Fruit fly (Drosophila melanogaster) Kc167 (cell line): ENCODE results near the gene CG42821.

Experiments
- h ChIP-seq: fragments of >200 bp; optimal IDR thresholded peaks from 3 replicates; lab custom pipeline; 2018; ENCODE audit warnings: missing external identifiers
- ttk ChIP-seq: sonication (Bioruptor generic); optimal IDR thresholded peaks from 2 replicates; lab custom pipeline; 2017; ENCODE audit warnings: missing external identifiers

DNA sequence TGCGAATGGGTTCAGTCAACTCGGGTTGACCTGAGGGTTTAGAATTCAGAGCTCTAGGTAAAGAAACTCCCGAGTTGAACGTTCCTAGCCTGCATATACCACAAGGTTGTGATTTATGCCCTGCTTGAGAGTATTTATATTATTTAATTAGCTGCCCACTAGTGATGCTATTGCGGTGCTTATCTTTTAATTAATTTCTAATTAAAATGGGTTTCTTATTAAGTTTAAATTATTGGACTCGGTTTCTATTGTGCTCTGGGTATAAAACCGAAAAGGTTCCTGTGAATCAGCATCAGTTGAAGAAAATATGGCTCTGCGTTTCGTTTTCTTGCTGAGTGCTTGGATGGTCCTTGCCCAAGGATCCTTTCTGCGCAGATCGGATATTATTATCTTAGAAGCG is 2.6 kb downstream of the CG42821 start, which contains the start of gene CG5866:
- no peak for TF ChIP-seq h (lab: Kevin White, UChicago)
- TF ChIP-seq ttk (lab: Kevin White, UChicago): no peak
